Fruit fly (Drosophila melanogaster): ENCODE results near the gene Idgf4.
A peak's percentile ranks its signal among the peaks of the same experiment; 100 is the strongest.

Gene Idgf4

dm6 chrX:9909384-9909783 is 21.4 kb downstream of the Idgf4 start:
- TF ChIP-seq CG15336 (GFP tag; IDR thresholded peaks at IDR 0.05) (no peak), CG10669 (GFP tag; optimal IDR thresholded peaks at IDR 0.05) (no peak), dsx (GFP tag; optimal IDR thresholded peaks at IDR 0.05; ENCODE audit: poor library complexity, severe bottlenecking) (no peak), Eip78C (GFP tag) (peak; percentile 39), Hr39 (GFP tag; optimal IDR thresholded peaks at IDR 0.05) (no peak)

DNA sequence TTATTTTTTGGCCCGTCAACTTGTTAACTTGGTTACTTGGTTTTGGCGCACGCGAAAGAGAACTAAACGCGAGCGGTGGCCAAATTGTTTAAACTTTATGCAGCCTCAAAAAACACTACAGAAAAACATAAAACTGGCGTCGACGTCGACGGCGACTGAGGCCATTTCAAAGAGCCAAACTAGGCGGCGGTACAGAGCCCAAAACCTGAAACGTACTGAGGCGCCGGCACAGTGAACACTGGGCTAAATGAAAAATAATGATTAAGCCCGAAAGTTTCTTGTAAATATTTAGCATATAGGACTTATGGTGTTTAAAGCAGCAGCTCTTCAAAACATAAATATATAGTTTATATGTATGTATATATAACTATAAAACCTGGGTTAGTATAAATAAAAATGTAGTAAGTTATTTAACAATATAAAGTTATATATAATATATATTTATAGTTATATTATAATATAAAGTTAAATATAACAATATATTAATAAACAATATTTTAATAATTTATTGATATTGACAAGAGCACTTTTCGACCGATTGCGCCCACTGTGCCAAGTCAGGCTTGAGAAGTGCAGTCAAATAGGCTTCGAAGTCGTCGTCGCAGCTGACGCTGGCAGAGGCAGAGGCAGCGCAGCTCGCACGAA is 31.1 kb downstream of the Idgf4 start, which contains the start of gene CG15249:
TSS of gene CG15249 (minus strand) at position 51 of the 645 bp plus-strand sequence.
- peak; percentile 42 for TF ChIP-seq dsx (GFP tag; optimal IDR thresholded peaks at IDR 0.05; ENCODE audit: poor library complexity, severe bottlenecking)
- TF ChIP-seq CG11294 (GFP tag; IDR thresholded peaks at IDR 0.05) = no peak; the same call in 1 of the 2 replicates
- TF ChIP-seq acj6 (GFP tag; optimal IDR thresholded peaks at IDR 0.05) = peak; percentile 38
- TF ChIP-seq Met (GFP tag; optimal IDR thresholded peaks at IDR 0.05) = no peak
- TF ChIP-seq CG8632 (GFP tag; optimal IDR thresholded peaks at IDR 0.05) = peak; percentile 63
- TF ChIP-seq CG6276 (GFP tag; optimal IDR thresholded peaks at IDR 0.05) = peak; percentile 82
- peak; percentile 26 for TF ChIP-seq CG9139 (GFP tag; optimal IDR thresholded peaks at IDR 0.05)
- peak; percentile 5 for TF ChIP-seq CG6792 (GFP tag; optimal IDR thresholded peaks at IDR 0.05)
- TF ChIP-seq CG16779 (tag; optimal IDR thresholded peaks at IDR 0.05) = peak; percentile 48
- TF ChIP-seq pdm3 (GFP tag; optimal IDR thresholded peaks at IDR 0.05) = no peak
- TF ChIP-seq lz (GFP tag; optimal IDR thresholded peaks at IDR 0.05) = no peak
- peak; percentile 53 for TF ChIP-seq achi (GFP tag; optimal IDR thresholded peaks at IDR 0.05)
- no peak for TF ChIP-seq CG11762 (GFP tag; optimal IDR thresholded peaks at IDR 0.05; ENCODE audit: insufficient read depth)
- TF ChIP-seq CG3919 (GFP tag; optimal IDR thresholded peaks at IDR 0.05) = peak; percentile 47
- no peak for TF ChIP-seq CG6854 (GFP tag; optimal IDR thresholded peaks at IDR 0.05)
- TF ChIP-seq spab (GFP tag; optimal IDR thresholded peaks at IDR 0.05) = peak; percentile 18
- TF ChIP-seq CG31627 (GFP tag; optimal IDR thresholded peaks at IDR 0.05) = no peak
- peak; percentile 44 to 48 for TF ChIP-seq ss (GFP tag; optimal IDR thresholded peaks at IDR 0.05)
- no peak for TF ChIP-seq Sox14 (GFP tag; optimal IDR thresholded peaks at IDR 0.05)
- TF ChIP-seq Hr4 (GFP tag; optimal IDR thresholded peaks at IDR 0.05) = peak; percentile 50
- no peak for TF ChIP-seq CG1621 (tag; optimal IDR thresholded peaks at IDR 0.05)
- TF ChIP-seq CG7368 (GFP tag; optimal IDR thresholded peaks at IDR 0.05) = no peak
- TF ChIP-seq salr (GFP tag; optimal IDR thresholded peaks at IDR 0.05) = peak in 1 of 2 experiments; percentile 50
- TF ChIP-seq CG34406 (GFP tag; optimal IDR thresholded peaks at IDR 0.05) = peak; percentile 65
- no peak for TF ChIP-seq cyc (GFP tag; optimal IDR thresholded peaks at IDR 0.05)
- no peak for TF ChIP-seq fd85E (GFP tag; optimal IDR thresholded peaks at IDR 0.05)
- TF ChIP-seq Ets96B (tag; optimal IDR thresholded peaks at IDR 0.05) = peak; percentile 54
- TF ChIP-seq Lpt (GFP tag; optimal IDR thresholded peaks at IDR 0.05) = peak; percentile 20
- TF ChIP-seq topi (GFP tag; optimal IDR thresholded peaks at IDR 0.05) = no peak
- TF ChIP-seq svp (GFP tag) = peak; percentile 11
- TF ChIP-seq vri (GFP tag; optimal IDR thresholded peaks at IDR 0.05) = no peak
- TF ChIP-seq Hr39 (GFP tag; optimal IDR thresholded peaks at IDR 0.05) = no peak
- TF ChIP-seq Eip75B (GFP tag; optimal IDR thresholded peaks at IDR 0.05) = no peak
- TF ChIP-seq Hr38 (GFP tag; optimal IDR thresholded peaks at IDR 0.05) = no peak
- peak; percentile 36 for TF ChIP-seq OdsH (GFP tag; optimal IDR thresholded peaks at IDR 0.05)
- TF ChIP-seq CG6163 (GFP tag; IDR thresholded peaks at IDR 0.05) = 0 out of 3 replicates have a peak, but pooled peaks have one; percentile 27
- TF ChIP-seq CG8119 (GFP tag; IDR thresholded peaks at IDR 0.05) = peak; percentile 72
- peak; percentile 56 for TF ChIP-seq CG3032 (tag; optimal IDR thresholded peaks at IDR 0.05)
- peak; percentile 64 for TF ChIP-seq CG10631 (GFP tag; optimal IDR thresholded peaks at IDR 0.05)
- peak; percentile 5 for TF ChIP-seq CG10669 (GFP tag; optimal IDR thresholded peaks at IDR 0.05)
- peak; percentile 87 for TF ChIP-seq Eip78C (GFP tag)
- TF ChIP-seq CG6808 (GFP tag; optimal IDR thresholded peaks at IDR 0.05) = peak; percentile 50
- no peak for TF ChIP-seq Blimp-1 (GFP tag; optimal IDR thresholded peaks at IDR 0.05)
- TF ChIP-seq eg (GFP tag; IDR thresholded peaks at IDR 0.05) = peak; percentile 42; the same call in 1 of the 3 replicates
- TF ChIP-seq dac (GFP tag; optimal IDR thresholded peaks at IDR 0.05) = no peak
- TF ChIP-seq CG32006 (GFP tag; optimal IDR thresholded peaks at IDR 0.05) = peak; percentile 86
- TF ChIP-seq CG4318 (GFP tag; optimal IDR thresholded peaks at IDR 0.05) = peak; percentile 61
- TF ChIP-seq Sox15 (GFP tag; optimal IDR thresholded peaks at IDR 0.05) = no peak
